Worm (Caenorhabditis elegans) whole organism, young adult: ENCODE results near the gene rbm-39.
A peak's percentile ranks its signal among the peaks of the same experiment; 100 is the strongest.

Experiments used
- B0261.1 ChIP-seq: sonication (generic microtip); optimal IDR thresholded peaks from 2 replicates; lab custom pipeline; 2016; ENCODE audit warnings: mild to moderate bottlenecking, missing genetic modification characterization, moderate library complexity, missing compliant biosample characterization
- F22D6.2 ChIP-seq: sonication (generic microtip); optimal IDR thresholded peaks from 2 replicates; lab custom pipeline; 2016; ENCODE audit warnings: mild to moderate bottlenecking, missing genetic modification characterization, missing compliant biosample characterization
- F57C9.4 ChIP-seq: sonication (generic microtip); optimal IDR thresholded peaks from 2 replicates; lab custom pipeline; 2017; ENCODE audit warnings: mild to moderate bottlenecking, missing genetic modification characterization, missing compliant biosample characterization
- T07F8.4 ChIP-seq: sonication (generic microtip); optimal IDR thresholded peaks from 2 replicates; lab custom pipeline; 2016; ENCODE audit warnings: mild to moderate bottlenecking, missing genetic modification characterization, moderate library complexity, missing compliant biosample characterization
- Y53F4B.3 ChIP-seq: fragments of 200-800 bp; sonication (Bioruptor generic); IDR thresholded peaks from 2 replicates; pipeline ENCODE4 v1.3.6; 2022; ENCODE audit warnings: missing genetic modification reagents, missing genetic modification characterization, missing compliant biosample characterization
- akir-1 ChIP-seq: fragments of 200-800 bp; sonication (Bioruptor generic); optimal IDR thresholded peaks from 2 replicates; lab custom pipeline; 2018; ENCODE audit warnings: mild to moderate bottlenecking, missing genetic modification characterization, moderate library complexity, missing compliant biosample characterization
- aptf-2 ChIP-seq: fragments of 200-800 bp; sonication (Bioruptor generic); conservative IDR thresholded peaks from 2 replicates; pipeline ENCODE4 v1.3.6; 2022; ENCODE audit warnings: missing genetic modification reagents, missing genetic modification characterization, missing compliant biosample characterization
- aptf-3 ChIP-seq: fragments of 200-800 bp; sonication (Bioruptor generic); IDR thresholded peaks from 2 replicates; pipeline ENCODE4 v1.3.6; 2022; ENCODE audit warnings: missing genetic modification characterization, missing compliant biosample characterization
- atf-7 ChIP-seq: sonication (generic microtip); optimal IDR thresholded peaks from 2 replicates; lab custom pipeline; 2017; ENCODE audit warnings: mild to moderate bottlenecking, missing genetic modification characterization, missing compliant biosample characterization
- athp-1 ChIP-seq: sonication (generic microtip); optimal IDR thresholded peaks from 2 replicates; lab custom pipeline; 2017; ENCODE audit warnings: mild to moderate bottlenecking, missing genetic modification characterization, missing compliant biosample characterization
- ccch-3 ChIP-seq: fragments of 200-800 bp; sonication (Bioruptor generic); optimal IDR thresholded peaks from 2 replicates; lab custom pipeline; 2018; ENCODE audit warnings: mild to moderate bottlenecking, missing genetic modification characterization, missing compliant biosample characterization
- cebp-1 ChIP-seq, 2 experiments: fragments of 200-800 bp in 1 of 2; sonication (Bioruptor generic) in 1 of 2; sonication (generic microtip) in 1 of 2; IDR thresholded peaks in 1 of 2; optimal IDR thresholded peaks in 1 of 2; 2 replicates each; pipeline versions ENCODE4 v1.3.6 to Lab custom; 2017 to 2022; ENCODE audit warnings: missing compliant biosample characterization in 2 of 2, missing genetic modification characterization in 2 of 2, mild to moderate bottlenecking in 1 of 2, missing genetic modification reagents in 1 of 2, moderate library complexity in 1 of 2
- cebp-2 ChIP-seq: fragments of 200-800 bp; sonication (Bioruptor generic); IDR thresholded peaks from 2 replicates; pipeline ENCODE4 v1.3.6; 2022; ENCODE audit warnings: missing genetic modification characterization, missing compliant biosample characterization
- ceh-100 ChIP-seq: fragments of 200-800 bp; sonication (Bioruptor generic); IDR thresholded peaks from 2 replicates; pipeline ENCODE4 v1.3.6; 2022; ENCODE audit warnings: missing genetic modification reagents, missing genetic modification characterization, missing compliant biosample characterization
- ceh-27 ChIP-seq: fragments of 200-800 bp; sonication (Bioruptor generic); optimal IDR thresholded peaks from 2 replicates; lab custom pipeline; 2018; ENCODE audit warnings: mild to moderate bottlenecking, missing genetic modification characterization, moderate library complexity, missing compliant biosample characterization
- ceh-40 ChIP-seq: fragments of 200-800 bp; sonication (Bioruptor generic); IDR thresholded peaks from 2 replicates; pipeline ENCODE4 v1.3.6; 2022; ENCODE audit warnings: missing genetic modification characterization, missing compliant biosample characterization
- ceh-79 ChIP-seq: sonication (generic microtip); optimal IDR thresholded peaks from 2 replicates; lab custom pipeline; 2017; ENCODE audit warnings: mild to moderate bottlenecking, missing genetic modification characterization, missing compliant biosample characterization
- chd-7 ChIP-seq: sonication (generic microtip); optimal IDR thresholded peaks from 2 replicates; lab custom pipeline; 2016; ENCODE audit warnings: mild to moderate bottlenecking, missing genetic modification characterization, moderate library complexity, missing compliant biosample characterization
- die-1 ChIP-seq: sonication (generic microtip); optimal IDR thresholded peaks from 2 replicates; lab custom pipeline; 2016; ENCODE audit warnings: missing genotype, mild to moderate bottlenecking, missing genetic modification characterization, missing compliant biosample characterization
- egrh-3 ChIP-seq: fragments of 200-800 bp; sonication (Bioruptor generic); IDR thresholded peaks from 2 replicates; pipeline ENCODE4 v1.3.6; 2022; ENCODE audit warnings: missing genetic modification reagents, missing genetic modification characterization, missing compliant biosample characterization
- ekl-4 ChIP-seq: fragments of 200-800 bp; sonication (Bioruptor generic); IDR thresholded peaks from 2 replicates; pipeline ENCODE4 v1.3.6; 2022; ENCODE audit warnings: missing genetic modification reagents, missing genetic modification characterization, missing compliant biosample characterization
- ets-4 ChIP-seq: fragments of 200-800 bp; sonication (Bioruptor generic); optimal IDR thresholded peaks from 2 replicates; lab custom pipeline; 2018; ENCODE audit warnings: mild to moderate bottlenecking, missing genetic modification characterization, missing compliant biosample characterization
- fkh-3 ChIP-seq: sonication (generic microtip); optimal IDR thresholded peaks from 2 replicates; lab custom pipeline; 2016; ENCODE audit warnings: mild to moderate bottlenecking, missing genetic modification characterization, missing compliant biosample characterization
- gei-17 ChIP-seq: fragments of 200-800 bp; sonication (Bioruptor generic); optimal IDR thresholded peaks from 2 replicates; lab custom pipeline; 2018; ENCODE audit warnings: mild to moderate bottlenecking, missing genetic modification characterization, missing compliant biosample characterization
- lag-1 ChIP-seq: fragments of 200-800 bp; sonication (Bioruptor generic); IDR thresholded peaks from 2 replicates; pipeline ENCODE4 v1.3.6; 2022; ENCODE audit warnings: missing genetic modification reagents, missing genetic modification characterization, missing compliant biosample characterization
- let-526 ChIP-seq: fragments of 200-800 bp; sonication (Bioruptor generic); IDR thresholded peaks from 2 replicates; pipeline ENCODE4 v1.3.6; 2022; ENCODE audit warnings: missing genetic modification reagents, missing genetic modification characterization, missing compliant biosample characterization
- lin-40 ChIP-seq: sonication (generic microtip); optimal IDR thresholded peaks from 2 replicates; lab custom pipeline; 2016; ENCODE audit warnings: missing genetic modification characterization, mild to moderate bottlenecking, missing compliant biosample characterization, missing genotype, missing genetic modification reagents
- lin-54 ChIP-seq: fragments of 200-800 bp; sonication (Bioruptor generic); optimal IDR thresholded peaks from 2 replicates; lab custom pipeline; 2018; ENCODE audit warnings: mild to moderate bottlenecking, missing genetic modification characterization, missing compliant biosample characterization
- lsy-27 ChIP-seq: sonication (generic microtip); optimal IDR thresholded peaks from 2 replicates; lab custom pipeline; 2017; ENCODE audit warnings: missing genetic modification characterization, mild to moderate bottlenecking, missing compliant biosample characterization, antibody characterized with exemption, missing genotype, borderline replicate concordance; ENCODE audit not compliant: insufficient read depth
- madf-10 ChIP-seq: sonication (generic microtip); optimal IDR thresholded peaks from 2 replicates; lab custom pipeline; 2016; ENCODE audit warnings: mild to moderate bottlenecking, missing genetic modification characterization, missing compliant biosample characterization
- madf-6 ChIP-seq: fragments of 200-800 bp; sonication (Bioruptor generic); IDR thresholded peaks from 2 replicates; pipeline ENCODE4 v1.3.6; 2022; ENCODE audit warnings: missing genetic modification reagents, missing genetic modification characterization, missing compliant biosample characterization
- mcd-1 ChIP-seq: fragments of 200-800 bp; sonication (Bioruptor generic); IDR thresholded peaks from 2 replicates; pipeline ENCODE4 v1.3.6; 2022; ENCODE audit warnings: missing genetic modification reagents, missing genetic modification characterization, missing compliant biosample characterization
- mel-28 ChIP-seq: sonication (generic microtip); optimal IDR thresholded peaks from 2 replicates; lab custom pipeline; 2016; ENCODE audit warnings: borderline replicate concordance, mild to moderate bottlenecking, missing genetic modification characterization, missing compliant biosample characterization
- mes-4 ChIP-seq: sonication (generic microtip); optimal IDR thresholded peaks from 2 replicates; lab custom pipeline; 2016; ENCODE audit warnings: missing genotype, missing genetic modification characterization, missing compliant biosample characterization
- mxl-1 ChIP-seq: sonication (generic microtip); optimal IDR thresholded peaks from 2 replicates; lab custom pipeline; 2016; ENCODE audit warnings: missing genetic modification characterization, missing compliant biosample characterization
- nfyb-1 ChIP-seq: fragments of 200-800 bp; sonication (Bioruptor generic); IDR thresholded peaks from 2 replicates; pipeline ENCODE4 v1.3.6; 2022; ENCODE audit warnings: missing genetic modification reagents, missing genetic modification characterization, missing compliant biosample characterization
- nhr-27 ChIP-seq: fragments of 200-800 bp; sonication (Bioruptor generic); optimal IDR thresholded peaks from 2 replicates; lab custom pipeline; 2018; ENCODE audit warnings: mild to moderate bottlenecking, missing genetic modification characterization, moderate library complexity, missing compliant biosample characterization
- nhr-90 ChIP-seq: sonication (generic microtip); optimal IDR thresholded peaks from 2 replicates; lab custom pipeline; 2016; ENCODE audit warnings: missing genotype, mild to moderate bottlenecking, missing genetic modification characterization, missing compliant biosample characterization
- rpc-1 ChIP-seq, 2 experiments: fragments of 150-350 bp in 1 of 2; sonication (generic microtip) in 1 of 2; optimal IDR thresholded peaks; 2 replicates each; lab custom pipeline; 2014 to 2018; ENCODE audit warnings: missing biosample characterization in 1 of 2, missing genetic modification characterization in 1 of 2, missing genetic modification reagents in 1 of 2, missing genotype in 1 of 2
- snpc-1.1 ChIP-seq: sonication (generic microtip); optimal IDR thresholded peaks from 2 replicates; lab custom pipeline; 2017; ENCODE audit warnings: missing genetic modification characterization, mild to moderate bottlenecking, missing compliant biosample characterization, antibody characterized with exemption, moderate library complexity, missing genotype, missing genetic modification reagents; ENCODE audit not compliant: insufficient read depth
- somi-1 ChIP-seq: fragments of 200-800 bp; sonication (Bioruptor generic); optimal IDR thresholded peaks from 2 replicates; lab custom pipeline; 2018; ENCODE audit warnings: mild to moderate bottlenecking, missing genetic modification characterization, missing compliant biosample characterization
- sptf-2 ChIP-seq: fragments of 200-800 bp; sonication (Bioruptor generic); optimal IDR thresholded peaks from 2 replicates; lab custom pipeline; 2018; ENCODE audit warnings: mild to moderate bottlenecking, missing genetic modification characterization, missing compliant biosample characterization
- zfh-2 ChIP-seq: fragments of 200-800 bp; sonication (Bioruptor generic); conservative IDR thresholded peaks from 2 replicates; pipeline ENCODE4 v1.3.6; 2022; ENCODE audit warnings: missing genetic modification reagents, missing genetic modification characterization, missing compliant biosample characterization
- zim-3 ChIP-seq: sonication (generic microtip); optimal IDR thresholded peaks from 2 replicates; lab custom pipeline; 2017; ENCODE audit warnings: mild to moderate bottlenecking, missing genetic modification characterization, moderate library complexity, missing compliant biosample characterization
- ztf-18 ChIP-seq: sonication (generic microtip); optimal IDR thresholded peaks from 2 replicates; lab custom pipeline; 2016; ENCODE audit warnings: missing genotype, mild to moderate bottlenecking, missing genetic modification characterization, missing compliant biosample characterization
- ztf-25 ChIP-seq: fragments of 200-800 bp; sonication (Bioruptor generic); IDR thresholded peaks from 2 replicates; pipeline ENCODE4 v1.3.6; 2022; ENCODE audit warnings: missing genetic modification reagents, missing genetic modification characterization, missing compliant biosample characterization
- ztf-28 ChIP-seq: fragments of 200-800 bp; sonication (Bioruptor generic); IDR thresholded peaks from 2 replicates; pipeline ENCODE4 v1.3.6; 2022; ENCODE audit warnings: missing genetic modification reagents, missing genetic modification characterization, missing compliant biosample characterization
- ztf-3 ChIP-seq: fragments of 200-800 bp; sonication (Bioruptor generic); optimal IDR thresholded peaks from 2 replicates; lab custom pipeline; 2018; ENCODE audit warnings: mild to moderate bottlenecking, missing genetic modification characterization, missing compliant biosample characterization

Gene rbm-39

DNA sequence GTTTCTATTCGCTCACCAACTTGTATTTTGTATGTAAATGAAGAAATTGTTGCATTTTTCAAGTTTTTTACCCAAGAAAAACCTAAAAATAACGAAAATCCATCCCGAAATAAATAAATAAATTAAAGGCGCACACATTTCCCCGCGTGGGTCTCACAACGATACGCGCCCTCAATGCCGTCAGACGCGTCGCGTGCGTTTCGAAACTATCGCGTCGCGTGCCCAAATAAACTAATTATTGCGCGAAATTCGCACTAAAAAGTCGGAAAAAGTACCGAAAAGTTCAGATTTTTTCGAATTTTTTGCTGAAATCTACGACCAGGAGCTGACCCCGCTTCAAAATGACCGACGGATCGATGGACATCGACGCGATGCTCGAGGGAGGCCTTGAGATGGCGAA is at the start of gene rbm-39:
Gene rbm-39, plus strand, starts transcription at position 178 of the 400 bp plus-strand sequence.
- TF ChIP-seq lin-54 (peak; percentile 76), B0261.1 (no peak), die-1 (tag; lab: Kevin White, UChicago) (no peak), ztf-3 (GFP tag; lab: Kevin White, UChicago) (no peak), F22D6.2 (tag; lab: Kevin White, UChicago) (no peak), nhr-27 (tag; lab: Kevin White, UChicago) (no peak), aptf-3 (GFP tag; lab: Robert Waterston, UW) (no peak), nfyb-1 (GFP tag; lab: Robert Waterston, UW) (peak; percentile 84), Y53F4B.3 (GFP tag; lab: Robert Waterston, UW) (peak; percentile 46; the same call in 1 of the 2 replicates), ets-4 (GFP tag; lab: Kevin White, UChicago) (no peak), chd-7 (no peak), mel-28 (tag; lab: Kevin White, UChicago) (no peak), lsy-27 (tag; lab: Kevin White, UChicago) (no peak), ceh-27 (GFP tag; lab: Kevin White, UChicago) (peak; percentile 36), nhr-90 (tag; lab: Kevin White, UChicago) (no peak), madf-6 (GFP tag; lab: Robert Waterston, UW) (peak; percentile 80), mcd-1 (GFP tag; lab: Robert Waterston, UW) (peak; percentile 79), ekl-4 (GFP tag; lab: Robert Waterston, UW) (peak; percentile 85), lag-1 (GFP tag; lab: Robert Waterston, UW) (no peak), ccch-3 (GFP tag; lab: Kevin White, UChicago) (no peak), mxl-1 (tag; lab: Kevin White, UChicago) (no peak), F57C9.4 (tag; lab: Kevin White, UChicago) (no peak), atf-7 (tag; lab: Kevin White, UChicago) (no peak), ceh-100 (peak; percentile 71), zim-3 (tag; lab: Kevin White, UChicago) (no peak), somi-1 (GFP tag; lab: Kevin White, UChicago) (no peak), ztf-28 (GFP tag; lab: Robert Waterston, UW) (peak; percentile 69; the same call in 1 of the 2 replicates), mes-4 (tag; lab: Kevin White, UChicago) (no peak), snpc-1.1 (peak; percentile 50), lin-40 (tag; lab: Kevin White, UChicago) (peak; percentile 77), egrh-3 (GFP tag; lab: Robert Waterston, UW) (no peak), cebp-2 (no peak), T07F8.4 (tag; lab: Kevin White, UChicago) (no peak), aptf-2 (GFP tag; lab: Robert Waterston, UW) (no peak), madf-10 (tag; lab: Kevin White, UChicago) (peak; percentile 83), athp-1 (tag; lab: Kevin White, UChicago) (peak; percentile 64), gei-17 (GFP tag; lab: Kevin White, UChicago) (no peak), ceh-40 (no peak), rpc-1 (optimal IDR thresholded peaks at IDR 0.05; lab: Kevin White, UChicago) (no peak), rpc-1 (tag; optimal IDR thresholded peaks at IDR 0.05; lab: Kevin White, UChicago) (no peak), zfh-2 (GFP tag; lab: Robert Waterston, UW) (0 out of 2 replicates have a peak, but pooled peaks have one; percentile 18), akir-1 (no peak), let-526 (GFP tag; lab: Robert Waterston, UW) (no peak), sptf-2 (no peak), ztf-18 (tag; lab: Kevin White, UChicago) (no peak), ztf-25 (GFP tag; lab: Robert Waterston, UW) (no peak), fkh-3 (tag; lab: Kevin White, UChicago) (no peak), cebp-1 (GFP tag; IDR thresholded peaks at IDR 0.05; lab: Robert Waterston, UW) (peak; percentile 64; the same call in 1 of the 2 replicates), cebp-1 (tag; optimal IDR thresholded peaks at IDR 0.05; lab: Kevin White, UChicago) (peak; percentile 92), ceh-79 (tag; lab: Kevin White, UChicago) (no peak)
